Worm (Caenorhabditis elegans): ENCODE data around the gene strd-1.
"Not testable (repeated sequence)": the region's sequence is repeated elsewhere in the genome, so short reads cannot be mapped to it uniquely, and the experiment has no call there.

DNA sequence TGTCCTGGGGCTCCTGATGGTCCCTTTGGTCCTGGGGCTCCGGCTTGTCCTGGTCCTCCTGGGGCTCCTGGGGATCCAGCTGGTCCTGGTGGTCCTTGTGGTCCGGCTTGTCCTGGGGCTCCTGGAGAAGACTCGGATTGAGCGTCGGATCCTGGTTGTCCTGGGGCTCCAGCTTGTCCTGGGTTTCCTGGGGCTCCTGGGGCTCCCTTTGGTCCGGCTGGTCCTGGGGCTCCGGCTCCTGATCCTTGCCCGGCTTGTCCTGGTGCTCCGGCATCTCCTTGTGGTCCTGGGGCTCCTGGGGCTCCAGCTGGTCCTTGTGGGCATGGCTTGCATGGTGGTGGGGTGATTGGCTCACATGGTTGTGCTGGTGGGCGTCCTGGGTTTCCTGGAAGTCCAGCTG, 37.5 kb downstream of the strd-1 start:
- not testable (repeated sequence) for TF ChIP-seq ZK546.5 (tag; optimal IDR thresholded peaks at IDR 0.05); ceh-44 (GFP tag; IDR thresholded peaks at IDR 0.05); zag-1 (tag; optimal IDR thresholded peaks at IDR 0.05); ces-1 (GFP tag; optimal IDR thresholded peaks at IDR 0.05); unc-62 (GFP tag; optimal IDR thresholded peaks at IDR 0.05 in 1 of 2); unc-62 (tag; optimal IDR thresholded peaks at IDR 0.05); skn-1 (tag; optimal IDR thresholded peaks at IDR 0.05); lsy-2 (tag; optimal IDR thresholded peaks at IDR 0.05); snpc-4 (tag; optimal IDR thresholded peaks at IDR 0.05); Y48G9A.11 (GFP tag; IDR thresholded peaks at IDR 0.05); snpc-1.2 (GFP tag; IDR thresholded peaks at IDR 0.05)

Data from whole organism, L4 larva.